Worm (Caenorhabditis elegans) whole organism, L3 larva: Measurements from ENCODE around the gene ZC132.11.

Experiments used
- R02D3.7 ChIP-seq: fragments of 150-350 bp; optimal IDR thresholded peaks from 2 replicates; lab custom pipeline; 2014; ENCODE audit warnings: missing biosample characterization, missing genetic modification characterization
- ceh-16 ChIP-seq: sonication (generic microtip); optimal IDR thresholded peaks from 2 replicates; lab custom pipeline; 2017; ENCODE audit warnings: missing biosample characterization, missing genetic modification characterization
- ceh-82 ChIP-seq: fragments of 150-350 bp; optimal IDR thresholded peaks from 2 replicates; lab custom pipeline; 2014; ENCODE audit warnings: missing biosample characterization, missing genetic modification characterization
- egl-5 ChIP-seq: fragments of 150-350 bp; optimal IDR thresholded peaks from 2 replicates; lab custom pipeline; 2017; ENCODE audit warnings: missing biosample characterization, missing genetic modification reagents, missing genetic modification characterization, inconsistent platforms
- skn-1 ChIP-seq: fragments of 150-350 bp; optimal IDR thresholded peaks from 2 replicates; lab custom pipeline; 2014; ENCODE audit warnings: missing biosample characterization, missing genetic modification characterization
- snpc-4 ChIP-seq: fragments of 150-350 bp; optimal IDR thresholded peaks from 2 replicates; lab custom pipeline; 2014; ENCODE audit warnings: missing biosample characterization, missing genetic modification characterization

DNA sequence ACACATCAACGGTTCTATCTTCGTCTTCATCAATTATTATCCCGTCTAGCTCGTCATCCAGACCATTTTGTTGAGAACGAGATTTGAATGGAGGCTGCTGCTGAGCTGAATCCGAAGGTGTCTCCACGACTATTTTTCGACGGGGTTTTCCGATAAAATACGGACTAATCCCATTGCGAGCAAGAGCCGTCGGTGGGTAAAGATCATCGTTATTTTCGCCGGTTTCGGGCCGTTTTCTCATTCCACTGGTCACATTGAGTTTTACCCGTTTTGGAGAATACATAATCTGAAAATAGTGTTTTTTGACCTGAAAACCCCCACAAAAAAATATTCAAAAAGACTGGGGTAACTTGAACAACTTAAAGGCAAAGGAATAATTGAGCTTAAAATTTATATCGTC, 47.2 kb upstream of the ZC132.11 start, which contains the start of gene figl-1:
- TF ChIP-seq skn-1 (tag; lab: Kevin White, UChicago) (no peak), R02D3.7 (tag; lab: Kevin White, UChicago) (no peak), egl-5 (tag; lab: Kevin White, UChicago) (no peak), ceh-82 (tag; lab: Kevin White, UChicago) (no peak), ceh-16 (no peak), snpc-4 (tag; lab: Kevin White, UChicago) (no peak)
